Worm (Caenorhabditis elegans) whole organism, early embryonic: ENCODE measurements around the gene F57A8.1.

Experiments used
- aly-1 ChIP-seq: sonication (generic microtip); optimal IDR thresholded peaks from 2 replicates; lab custom pipeline; 2016; ENCODE audit warnings: missing genetic modification characterization, missing compliant biosample characterization
- ama-1 ChIP-seq: fragments of 150-350 bp; optimal IDR thresholded peaks from 2 replicates; lab custom pipeline; 2014
- ceh-13 ChIP-seq: fragments of 200-800 bp; sonication (Bioruptor generic); optimal IDR thresholded peaks from 2 replicates; lab custom pipeline; 2018; ENCODE audit warnings: mild to moderate bottlenecking, missing genetic modification characterization, missing compliant biosample characterization
- ceh-36 ChIP-seq: sonication (generic microtip); optimal IDR thresholded peaks from 2 replicates; lab custom pipeline; 2016; ENCODE audit warnings: missing genetic modification characterization, inconsistent platforms, missing compliant biosample characterization
- flt-1 ChIP-seq: fragments of 200-800 bp; sonication (Bioruptor generic); IDR thresholded peaks from 2 replicates; pipeline ENCODE4 v1.3.6; 2022; ENCODE audit warnings: missing genetic modification characterization, missing compliant biosample characterization
- pes-1 ChIP-seq: fragments of 200-800 bp; sonication (Bioruptor generic); IDR thresholded peaks from 2 replicates; pipeline ENCODE4 v1.3.6; 2022; ENCODE audit warnings: missing genetic modification reagents, missing genetic modification characterization, missing compliant biosample characterization
- tbx-37 ChIP-seq: fragments of 200-800 bp; sonication (Bioruptor generic); conservative IDR thresholded peaks from 2 replicates; pipeline ENCODE4 v1.3.6; 2022; ENCODE audit warnings: missing genetic modification reagents, missing genetic modification characterization, missing compliant biosample characterization
- tra-4 ChIP-seq: sonication (generic microtip); optimal IDR thresholded peaks from 2 replicates; lab custom pipeline; 2017; ENCODE audit warnings: missing genetic modification characterization, missing compliant biosample characterization

ce11 chrV:9991610-9992009 lies 45.5 kb upstream of the F57A8.1 start, which contains the start of the genes rde-1 and trpp-6:
- TF ChIP-seq pes-1 (GFP tag; lab: Robert Waterston, UW) (no peak), ama-1 (lab: Kevin White, UChicago) (no peak), flt-1 (GFP tag; lab: Robert Waterston, UW) (no peak), ceh-36 (tag; lab: Kevin White, UChicago) (no peak), tra-4 (no peak), tbx-37 (GFP tag; lab: Robert Waterston, UW) (no peak), ceh-13 (GFP tag; lab: Kevin White, UChicago) (no peak), aly-1 (tag; lab: Kevin White, UChicago) (no peak)
